Worm (Caenorhabditis elegans): ENCODE results near the gene F10E9.1.

DNA sequence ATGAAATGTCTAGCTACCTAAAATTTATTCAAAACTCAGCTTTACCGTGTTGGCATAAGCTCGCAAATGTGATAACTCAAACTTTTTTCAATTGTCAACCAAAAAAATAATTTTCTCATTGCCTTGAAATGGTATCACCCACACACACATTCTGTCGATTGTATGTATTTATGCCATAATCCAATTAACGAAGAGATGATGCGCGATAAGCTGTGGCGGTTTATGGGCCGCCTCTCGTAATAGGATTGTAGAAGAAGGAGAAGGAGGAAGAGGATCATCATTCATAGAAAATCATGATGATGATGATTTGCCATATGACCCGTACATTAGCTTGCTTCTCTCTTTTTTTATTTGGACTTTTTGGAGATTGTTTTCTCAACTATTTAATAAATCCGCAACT, 33.8 kb upstream of the F10E9.1 start:
- TF ChIP-seq dmd-4 (tag; optimal IDR thresholded peaks at IDR 0.05; ENCODE audit: borderline replicate concordance) (no peak), nhr-11 (tag; optimal IDR thresholded peaks at IDR 0.05) (no peak), pha-4 (tag; optimal IDR thresholded peaks at IDR 0.05) (no peak), ceh-14 (tag; optimal IDR thresholded peaks at IDR 0.05) (no peak), pha-2 (tag; optimal IDR thresholded peaks at IDR 0.05) (no peak), ceh-24 (tag; optimal IDR thresholded peaks at IDR 0.05) (no peak), K09A11.1 (tag; optimal IDR thresholded peaks at IDR 0.05; ENCODE audit: insufficient read depth) (no peak)
